Fruit fly (Drosophila melanogaster) whole organism, embryonic: ENCODE data around the gene CG13075.
A peak's percentile ranks its signal among the peaks of the same experiment; 100 is the strongest.

Source experiments
- Adf1 ChIP-seq: fragments of 200-800 bp; sonication (Bioruptor generic); IDR thresholded peaks from 2 replicates; pipeline ENCODE4 v1.3.6; 2022; ENCODE audit warnings: missing biosample characterization, missing genetic modification characterization
- Atf6 ChIP-seq: fragments of 200-800 bp; sonication (Bioruptor generic); IDR thresholded peaks from 2 replicates; pipeline ENCODE4 v1.3.6; 2022; ENCODE audit warnings: missing biosample characterization, missing genetic modification characterization
- C15 ChIP-seq: fragments of 200-800 bp; sonication (Bioruptor generic); IDR thresholded peaks from 3 replicates; pipeline ENCODE4 v1.3.6; 2022; ENCODE audit warnings: missing biosample characterization, missing genetic modification characterization
- CG10147 ChIP-seq: fragments of 200-800 bp; sonication (Bioruptor generic); optimal IDR thresholded peaks from 2 replicates; lab custom pipeline; 2019; ENCODE audit warnings: missing biosample characterization, mild to moderate bottlenecking, missing genetic modification characterization, moderate library complexity
- CG10209 ChIP-seq: fragments of 200-800 bp; sonication (Bioruptor generic); optimal IDR thresholded peaks from 3 replicates; lab custom pipeline; 2017; ENCODE audit warnings: missing biosample characterization, mild to moderate bottlenecking, missing genetic modification characterization, missing genetic modification reagents
- CG10267 ChIP-seq: fragments of 200-800 bp; sonication (Bioruptor generic); optimal IDR thresholded peaks from 2 replicates; lab custom pipeline; 2018; ENCODE audit warnings: missing biosample characterization, mild to moderate bottlenecking, missing genetic modification characterization, moderate library complexity
- CG11456 ChIP-seq: fragments of 200-800 bp; sonication (Bioruptor generic); IDR thresholded peaks from 3 replicates; pipeline ENCODE4 v1.3.6; 2022; ENCODE audit warnings: missing biosample characterization, missing genetic modification characterization
- CG11504 ChIP-seq: fragments of 200-800 bp; sonication (Bioruptor generic); optimal IDR thresholded peaks from 3 replicates; lab custom pipeline; 2019; ENCODE audit warnings: missing biosample characterization, mild to moderate bottlenecking, missing genetic modification characterization, moderate library complexity
- CG14441 ChIP-seq: fragments of 200-800 bp; sonication (Bioruptor generic); IDR thresholded peaks from 2 replicates; pipeline ENCODE4 v1.3.6; 2022; ENCODE audit warnings: missing biosample characterization, missing genetic modification characterization
- CG1603 ChIP-seq: fragments of 200-800 bp; sonication (Bioruptor generic); optimal IDR thresholded peaks from 2 replicates; lab custom pipeline; 2019; ENCODE audit warnings: missing biosample characterization, mild to moderate bottlenecking, missing genetic modification characterization, moderate library complexity
- CG17328 ChIP-seq: fragments of 200-800 bp; sonication (Bioruptor generic); IDR thresholded peaks from 2 replicates; pipeline ENCODE4 v1.3.6; 2022; ENCODE audit warnings: missing biosample characterization, missing genetic modification characterization
- CG3838 ChIP-seq: fragments of 200-800 bp; sonication (Bioruptor generic); optimal IDR thresholded peaks from 3 replicates; lab custom pipeline; 2016; ENCODE audit warnings: missing biosample characterization, missing genetic modification characterization
- CG6854 ChIP-seq: fragments of 200-800 bp; sonication (Bioruptor generic); optimal IDR thresholded peaks from 3 replicates; lab custom pipeline; 2017; ENCODE audit warnings: missing biosample characterization, mild to moderate bottlenecking, missing genetic modification characterization
- CG8281 ChIP-seq: fragments of 200-800 bp; sonication (Bioruptor generic); optimal IDR thresholded peaks from 2 replicates; lab custom pipeline; 2018; ENCODE audit warnings: missing biosample characterization, mild to moderate bottlenecking, missing genetic modification characterization, moderate library complexity
- CG8765 ChIP-seq: fragments of 200-800 bp; sonication (Bioruptor generic); IDR thresholded peaks from 2 replicates; pipeline ENCODE4 v1.3.6; 2022; ENCODE audit warnings: missing biosample characterization, missing genetic modification characterization
- CG8924 ChIP-seq: fragments of 200-800 bp; optimal IDR thresholded peaks from 3 replicates; lab custom pipeline; 2019; ENCODE audit warnings: missing biosample characterization, mild to moderate bottlenecking, missing genetic modification characterization, moderate library complexity
- Elba2 ChIP-seq: fragments of 200-800 bp; sonication (Bioruptor generic); optimal IDR thresholded peaks from 3 replicates; lab custom pipeline; 2016; ENCODE audit warnings: missing biosample characterization, missing genetic modification characterization
- Gsc ChIP-seq: fragments of 200-800 bp; sonication (Bioruptor generic); IDR thresholded peaks from 2 replicates; pipeline ENCODE4 v1.3.6; 2022; ENCODE audit warnings: missing biosample characterization, missing genetic modification characterization
- HLH4C ChIP-seq: fragments of 200-800 bp; sonication (Bioruptor generic); IDR thresholded peaks from 3 replicates; pipeline ENCODE4 v1.3.6; 2022; ENCODE audit warnings: missing biosample characterization, missing genetic modification characterization; ENCODE audit not compliant: partially characterized antibody
- HLH54F ChIP-seq: fragments of 200-800 bp; sonication (Bioruptor generic); optimal IDR thresholded peaks from 3 replicates; lab custom pipeline; 2016; ENCODE audit warnings: missing biosample characterization, missing genetic modification characterization
- HmgD ChIP-seq: fragments of 200-800 bp; sonication (Bioruptor generic); optimal IDR thresholded peaks from 3 replicates; lab custom pipeline; 2016; ENCODE audit warnings: missing biosample characterization, missing genetic modification characterization
- MBD-R2 ChIP-seq: fragments of 200-800 bp; sonication (Bioruptor generic); IDR thresholded peaks from 2 replicates; pipeline ENCODE4 v1.3.6; 2022; ENCODE audit warnings: missing biosample characterization, missing genetic modification characterization
- MTF-1 ChIP-seq: fragments of 200-800 bp; sonication (Bioruptor generic); optimal IDR thresholded peaks from 2 replicates; lab custom pipeline; 2018; ENCODE audit warnings: missing biosample characterization, mild to moderate bottlenecking, missing genetic modification characterization, borderline replicate concordance
- Mad ChIP-seq: fragments of 200-800 bp; sonication (Bioruptor generic); optimal IDR thresholded peaks from 2 replicates; lab custom pipeline; 2016; ENCODE audit warnings: missing biosample characterization, missing genetic modification characterization
- NC2β ChIP-seq: fragments of 200-800 bp; sonication (Bioruptor generic); optimal IDR thresholded peaks from 2 replicates; lab custom pipeline; 2016; ENCODE audit warnings: missing biosample characterization, missing genetic modification characterization
- Nf-YC ChIP-seq: fragments of 200-800 bp; optimal IDR thresholded peaks from 3 replicates; lab custom pipeline; 2019; ENCODE audit warnings: missing biosample characterization, mild to moderate bottlenecking, missing genetic modification characterization, moderate library complexity
- NfI ChIP-seq: fragments of 200-800 bp; sonication (Bioruptor generic); optimal IDR thresholded peaks from 3 replicates; lab custom pipeline; 2018; ENCODE audit warnings: missing biosample characterization, mild to moderate bottlenecking, missing genetic modification characterization, moderate library complexity
- Sry-δ ChIP-seq: fragments of 200-800 bp; sonication (Bioruptor generic); optimal IDR thresholded peaks from 2 replicates; lab custom pipeline; 2016; ENCODE audit warnings: missing biosample characterization, missing genetic modification characterization
- Tbp ChIP-seq: fragments of >200 bp; optimal IDR thresholded peaks from 2 replicates; lab custom pipeline; 2018; ENCODE audit warnings: missing biosample characterization, missing genetic modification characterization
- ara ChIP-seq: fragments of 200-800 bp; sonication (Bioruptor generic); IDR thresholded peaks from 2 replicates; pipeline ENCODE4 v1.3.6; 2022; ENCODE audit warnings: missing biosample characterization, missing genetic modification characterization
- ash1 ChIP-seq: fragments of 200-800 bp; sonication (Bioruptor generic); optimal IDR thresholded peaks from 2 replicates; lab custom pipeline; 2018; ENCODE audit warnings: missing biosample characterization, mild to moderate bottlenecking, missing genetic modification characterization
- az2 ChIP-seq: fragments of 200-800 bp; sonication (Bioruptor generic); optimal IDR thresholded peaks from 3 replicates; lab custom pipeline; 2016; ENCODE audit warnings: missing biosample characterization, missing genetic modification characterization
- cad ChIP-seq: fragments of >200 bp; optimal IDR thresholded peaks from 2 replicates; lab custom pipeline; 2017; ENCODE audit warnings: missing biosample characterization, missing genetic modification characterization
- corto ChIP-seq: fragments of 200-800 bp; sonication (Bioruptor generic); optimal IDR thresholded peaks from 2 replicates; lab custom pipeline; 2016; ENCODE audit warnings: missing biosample characterization, mild to moderate bottlenecking, missing genetic modification characterization, moderate library complexity
- cwo ChIP-seq: fragments of 200-800 bp; sonication (Bioruptor generic); optimal IDR thresholded peaks from 3 replicates; lab custom pipeline; 2017; ENCODE audit warnings: missing biosample characterization, missing genetic modification characterization, mild to moderate bottlenecking, moderate library complexity, missing genetic modification reagents
- emc ChIP-seq: fragments of 200-800 bp; sonication (Bioruptor generic); optimal IDR thresholded peaks from 2 replicates; lab custom pipeline; 2016; ENCODE audit warnings: missing biosample characterization, missing genetic modification characterization
- gce ChIP-seq: fragments of 200-800 bp; sonication (Bioruptor generic); IDR thresholded peaks from 3 replicates; pipeline ENCODE4 v1.3.6; 2022; ENCODE audit warnings: missing biosample characterization, missing genetic modification characterization
- h ChIP-seq: fragments of >200 bp; optimal IDR thresholded peaks from 2 replicates; lab custom pipeline; 2017
- jigr1 ChIP-seq: fragments of 200-800 bp; sonication (Bioruptor generic); IDR thresholded peaks from 3 replicates; pipeline ENCODE4 v1.3.6; 2022; ENCODE audit warnings: missing biosample characterization, missing genetic modification characterization
- pan ChIP-seq, 4 experiments: fragments of >200 bp in 3 of 4; fragments of 200-800 bp in 1 of 4; sonication (Bioruptor generic) in 1 of 4; optimal IDR thresholded peaks in 3 of 4; IDR thresholded peaks in 1 of 4; 2 replicates each; pipeline versions ENCODE4 v1.3.6 to Lab custom; 2017 to 2022; ENCODE audit warnings: missing biosample characterization in 2 of 4, missing genetic modification characterization in 2 of 4, mixed read lengths in 1 of 4
- peb ChIP-seq: fragments of 200-800 bp; sonication (Bioruptor generic); IDR thresholded peaks from 2 replicates; pipeline ENCODE4 v1.3.6; 2022; ENCODE audit warnings: missing biosample characterization, missing genetic modification characterization
- pum ChIP-seq: fragments of 200-800 bp; sonication (Bioruptor generic); optimal IDR thresholded peaks from 2 replicates; lab custom pipeline; 2016; ENCODE audit warnings: missing biosample characterization, missing genetic modification characterization
- sna ChIP-seq: fragments of 200-800 bp; sonication (Bioruptor generic); IDR thresholded peaks from 2 replicates; pipeline ENCODE4 v1.3.6; 2022; ENCODE audit warnings: missing biosample characterization, missing genetic modification characterization; ENCODE audit not compliant: partially characterized antibody
- ssp ChIP-seq: fragments of 200-800 bp; sonication (Bioruptor generic); IDR thresholded peaks from 2 replicates; pipeline ENCODE4 v1.3.6; 2022; ENCODE audit warnings: missing biosample characterization, missing genetic modification characterization
- tap ChIP-seq: fragments of 200-800 bp; optimal IDR thresholded peaks from 3 replicates; lab custom pipeline; 2019; ENCODE audit warnings: missing biosample characterization, mild to moderate bottlenecking, missing genetic modification characterization, moderate library complexity
- tll ChIP-seq, 2 experiments: fragments of 200-800 bp in 1 of 2; fragments of >200 bp in 1 of 2; sonication (Bioruptor generic) in 1 of 2; optimal IDR thresholded peaks; 2 replicates each; lab custom pipeline; 2017 to 2019; ENCODE audit warnings: missing biosample characterization in 2 of 2, missing genetic modification characterization in 2 of 2, mild to moderate bottlenecking in 1 of 2, moderate library complexity in 1 of 2
- toy ChIP-seq: fragments of 200-800 bp; sonication (Bioruptor generic); IDR thresholded peaks from 2 replicates; pipeline ENCODE4 v1.3.6; 2022; ENCODE audit warnings: missing biosample characterization, missing genetic modification characterization
- trh ChIP-seq: fragments of 200-800 bp; sonication (Bioruptor generic); optimal IDR thresholded peaks from 2 replicates; lab custom pipeline; 2016; ENCODE audit warnings: missing biosample characterization, missing genetic modification characterization
- tup ChIP-seq: fragments of 200-800 bp; sonication (Bioruptor generic); optimal IDR thresholded peaks from 2 replicates; lab custom pipeline; 2016; ENCODE audit warnings: missing biosample characterization, mild to moderate bottlenecking, missing genetic modification characterization, moderate library complexity
- usp ChIP-seq: fragments of >200 bp; optimal IDR thresholded peaks from 2 replicates; lab custom pipeline; 2017; ENCODE audit warnings: missing biosample characterization, missing genetic modification characterization
- vvl ChIP-seq: fragments of 200-800 bp; sonication (Bioruptor generic); IDR thresholded peaks from 2 replicates; pipeline ENCODE4 v1.3.6; 2022; ENCODE audit warnings: missing biosample characterization, missing genetic modification characterization
- zfh1 ChIP-seq: fragments of 200-800 bp; sonication (Bioruptor generic); IDR thresholded peaks from 3 replicates; pipeline ENCODE4 v1.3.6; 2022; ENCODE audit warnings: missing biosample characterization, missing genetic modification characterization

CG13075 gene

DNA sequence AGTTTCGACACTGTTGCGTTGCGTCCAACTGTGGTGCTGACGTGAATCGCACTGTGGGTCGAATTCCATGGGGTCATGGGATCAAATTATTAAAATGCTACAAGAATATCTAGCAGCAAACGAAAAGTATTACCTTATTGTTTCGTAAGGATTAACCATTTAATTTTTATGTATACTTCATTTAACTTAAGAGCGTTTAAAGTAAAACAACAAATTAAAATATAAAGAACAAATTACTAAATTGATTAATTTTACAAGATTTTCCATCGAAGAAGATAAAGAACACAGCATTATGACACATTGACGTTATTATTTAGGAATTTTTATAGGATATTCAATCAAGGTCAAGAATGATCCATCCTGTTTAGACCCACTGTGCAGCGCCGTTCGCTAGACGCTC is 29.7 kb upstream of the CG13075 start (continued):
- TF ChIP-seq CG11504 (peak; percentile 76), CG10209 (GFP tag; lab: Kevin White, UChicago) (peak; percentile 13), Tbp (GFP tag; lab: Kevin White, UChicago) (no peak), HmgD (no peak), Gsc (GFP tag; lab: Robert Waterston, UW) (no peak), CG17328 (GFP tag; lab: Robert Waterston, UW) (no peak), HLH4C (GFP tag; lab: Robert Waterston, UW) (no peak), tll (GFP tag; optimal IDR thresholded peaks at IDR 0.05; lab: Kevin White, UChicago) (no peak), zfh1 (no peak), pum (GFP tag; lab: Kevin White, UChicago) (no peak), Mad (GFP tag; lab: Kevin White, UChicago) (no peak), cad (no peak), sna (GFP tag; lab: Robert Waterston, UW) (no peak), CG6854 (no peak), CG11456 (GFP tag; lab: Robert Waterston, UW) (no peak), C15 (GFP tag; lab: Robert Waterston, UW) (no peak), CG14441 (GFP tag; lab: Robert Waterston, UW) (no peak), tup (no peak), CG8924 (tag; lab: Kevin White, UChicago) (peak; percentile 46), Sry-δ (no peak), jigr1 (no peak), NfI (GFP tag; lab: Kevin White, UChicago) (peak; percentile 19), MTF-1 (GFP tag; lab: Kevin White, UChicago) (no peak), HLH54F (GFP tag; lab: Kevin White, UChicago) (no peak), MBD-R2 (GFP tag; lab: Robert Waterston, UW) (no peak), ara (GFP tag; lab: Robert Waterston, UW) (0 out of 2 replicates have a peak, but pooled peaks have one; percentile 20), pan (optimal IDR thresholded peaks at IDR 0.05; lab: Kevin White, UChicago) (no peak), pan (GFP tag; optimal IDR thresholded peaks at IDR 0.05 in 1 of 2, IDR thresholded peaks at IDR 0.05 in 1 of 2) (peak in 1 of 2 experiments; percentile 71), cwo (peak; percentile 34), ash1 (GFP tag; lab: Kevin White, UChicago) (no peak), CG8281 (tag; lab: Kevin White, UChicago) (no peak), Atf6 (peak; percentile 11; the same call in 1 of the 2 replicates), Adf1 (no peak), gce (GFP tag; lab: Robert Waterston, UW) (no peak), CG10147 (GFP tag; lab: Kevin White, UChicago) (peak; percentile 38), Nf-YC (peak; percentile 40), NC2β (GFP tag; lab: Kevin White, UChicago) (no peak), emc (no peak), az2 (peak; percentile 56), Elba2 (GFP tag; lab: Kevin White, UChicago) (no peak), CG3838 (GFP tag; lab: Kevin White, UChicago) (no peak), CG1603 (no peak), peb (GFP tag; lab: Robert Waterston, UW) (no peak), corto (GFP tag; lab: Kevin White, UChicago) (no peak), usp (GFP tag; lab: Kevin White, UChicago) (no peak), h (lab: Kevin White, UChicago) (no peak), toy (GFP tag; lab: Robert Waterston, UW) (no peak), ssp (GFP tag; lab: Robert Waterston, UW) (no peak), vvl (GFP tag; lab: Robert Waterston, UW) (peak; percentile 22; the same call in 1 of the 2 replicates), CG8765 (GFP tag; lab: Robert Waterston, UW) (no peak), CG10267 (tag; lab: Kevin White, UChicago) (peak; percentile 38), tap (no peak), trh (GFP tag; lab: Kevin White, UChicago) (no peak)
